Worm (Caenorhabditis elegans): ENCODE measurements around the gene F53C3.3.

F53C3.3 gene

ce11 chrII:3922696-3923095 lies 20.0 kb downstream of the F53C3.3 start:
- TF ChIP-seq ztf-18 (tag; optimal IDR thresholded peaks at IDR 0.05) (no peak), hmg-1.2 (GFP tag; IDR thresholded peaks at IDR 0.05) (no peak), mel-28 (tag; optimal IDR thresholded peaks at IDR 0.05; ENCODE audit: borderline replicate concordance) (no peak), mes-4 (tag; optimal IDR thresholded peaks at IDR 0.05) (no peak), B0035.1 (tag; optimal IDR thresholded peaks at IDR 0.05) (no peak), egrh-3 (GFP tag; IDR thresholded peaks at IDR 0.05) (no peak), lag-1 (GFP tag; IDR thresholded peaks at IDR 0.05) (no peak), D2030.7 (GFP tag; IDR thresholded peaks at IDR 0.05) (no peak), ceh-91 (GFP tag; IDR thresholded peaks at IDR 0.05) (no peak), gei-17 (GFP tag; optimal IDR thresholded peaks at IDR 0.05) (no peak), lin-54 (GFP tag; optimal IDR thresholded peaks at IDR 0.05) (no peak), madf-10 (tag; optimal IDR thresholded peaks at IDR 0.05) (no peak), F57C9.4 (tag; optimal IDR thresholded peaks at IDR 0.05) (no peak), B0261.1 (tag; optimal IDR thresholded peaks at IDR 0.05) (no peak), efl-1 (GFP tag; optimal IDR thresholded peaks at IDR 0.05) (no peak)

ce11 chrII:3927943-3928393 lies 25.3 kb downstream of the F53C3.3 start, which contains the start of gene plpp-1.1:
Gene plpp-1.1, minus strand, starts transcription at chrII:3927993.
- TF ChIP-seq nfyb-1 (GFP tag; IDR thresholded peaks at IDR 0.05) (0 out of 2 replicates have a peak, but pooled peaks have one; percentile 66), repo-1 (tag; optimal IDR thresholded peaks at IDR 0.05) (no peak), zfh-2 (GFP tag; conservative IDR thresholded peaks at IDR 0.05) (0 out of 2 replicates have a peak, but pooled peaks have one; percentile 9)

- TF ChIP-seq nhr-80 (tag; optimal IDR thresholded peaks at IDR 0.05) = peak; percentile 4
- TF ChIP-seq lin-26 (GFP tag; IDR thresholded peaks at IDR 0.05) = no peak
- TF ChIP-seq Y56A3A.18 (GFP tag; IDR thresholded peaks at IDR 0.05) = no peak
- peak; percentile 1 for TF ChIP-seq ceh-27 (GFP tag; optimal IDR thresholded peaks at IDR 0.05)
These were observed 26.8 kb downstream of the F53C3.3 start for ce11 chrII:3929446-3929845.

- no peak for TF ChIP-seq lag-1 (GFP tag; IDR thresholded peaks at IDR 0.05)
- TF ChIP-seq zfh-2 (GFP tag; conservative IDR thresholded peaks at IDR 0.05) = peak; percentile 85
- no peak for TF ChIP-seq hrde-1 (tag; optimal IDR thresholded peaks at IDR 0.05; ENCODE audit: borderline replicate concordance)
- TF ChIP-seq attf-5 (GFP tag; optimal IDR thresholded peaks at IDR 0.05) = peak; percentile 45
- TF ChIP-seq lin-40 (tag; optimal IDR thresholded peaks at IDR 0.05) = peak; percentile 9
- TF ChIP-seq F37B4.10 (GFP tag; IDR thresholded peaks at IDR 0.05) = no peak
- TF ChIP-seq tbp1 (GFP tag; optimal IDR thresholded peaks at IDR 0.05) = peak; percentile 1
- TF ChIP-seq nfyb-1 (GFP tag; IDR thresholded peaks at IDR 0.05) = peak; percentile 97
- TF ChIP-seq nhr-80 (tag; optimal IDR thresholded peaks at IDR 0.05) = peak; percentile 46
- TF ChIP-seq snpc-4 (GFP tag; optimal IDR thresholded peaks at IDR 0.05) = no peak
- TF ChIP-seq snpc-4 (tag; optimal IDR thresholded peaks at IDR 0.05) = peak in 1 of 4 experiments; percentile 8
- 0 out of 2 replicates have a peak, but pooled peaks have one; percentile 14 for TF ChIP-seq K11D2.4 (GFP tag; IDR thresholded peaks at IDR 0.05)
- peak; percentile 87; the same call in 1 of the 2 replicates for TF ChIP-seq hmg-1.2 (GFP tag; IDR thresholded peaks at IDR 0.05)
- TF ChIP-seq cebp-1 (GFP tag; IDR thresholded peaks at IDR 0.05) = no peak
- peak; percentile 55 for TF ChIP-seq cebp-1 (tag; optimal IDR thresholded peaks at IDR 0.05)
- TF ChIP-seq D2030.7 (GFP tag; IDR thresholded peaks at IDR 0.05) = no peak
- TF ChIP-seq dox-1 (GFP tag; IDR thresholded peaks at IDR 0.05) = 0 out of 2 replicates have a peak, but pooled peaks have one; percentile 26
- no peak for TF ChIP-seq repo-1 (tag; optimal IDR thresholded peaks at IDR 0.05)
- no peak for TF ChIP-seq T07F8.4 (tag; optimal IDR thresholded peaks at IDR 0.05)
- peak in 1 of 3 experiments; percentile 24 for TF ChIP-seq lin-35 (GFP tag; optimal IDR thresholded peaks at IDR 0.05)
- TF ChIP-seq rpc-1 (optimal IDR thresholded peaks at IDR 0.05) = no peak
- TF ChIP-seq rpc-1 (tag; optimal IDR thresholded peaks at IDR 0.05) = no peak
These were observed 28.0 kb downstream of the F53C3.3 start for ce11 chrII:3930478-3931182.
